Worm (Caenorhabditis elegans): ENCODE results near the gene col-177.

DNA sequence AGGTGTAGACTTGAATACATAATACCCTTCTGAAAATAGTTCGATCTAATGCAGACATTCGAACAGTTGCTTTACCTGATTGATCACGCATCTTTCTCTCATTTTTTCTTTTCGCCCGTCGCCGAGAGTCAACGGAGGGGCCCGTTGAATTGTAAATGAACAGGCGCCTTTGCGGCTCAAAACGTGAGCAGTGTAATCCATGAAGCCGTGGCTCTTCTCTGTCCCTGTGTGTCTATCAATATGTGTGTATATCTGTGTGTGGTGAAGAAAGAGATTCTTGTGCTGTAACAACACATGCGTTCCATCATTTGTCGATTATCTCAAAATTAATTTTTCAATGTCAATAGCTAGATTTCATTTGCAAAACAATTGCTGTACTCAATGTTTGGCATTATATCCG, 33.9 kb upstream of the col-177 start:
- TF ChIP-seq snpc-4 (tag; optimal IDR thresholded peaks at IDR 0.05) (no peak), lin-15B (tag; optimal IDR thresholded peaks at IDR 0.05) (no peak), sea-2 (GFP tag; optimal IDR thresholded peaks at IDR 0.05) (no peak)

Data from whole organism, L3 larva.